Worm (Caenorhabditis elegans) whole organism, young adult: Measurements from ENCODE around the gene fbxc-26.
A peak's percentile ranks its signal among the peaks of the same experiment; 100 is the strongest.

Source experiments
- B0019.2 ChIP-seq: fragments of 200-800 bp; sonication (Bioruptor generic); conservative IDR thresholded peaks from 2 replicates; pipeline ENCODE4 v1.3.6; 2022; ENCODE audit warnings: missing genetic modification reagents, missing genetic modification characterization, missing compliant biosample characterization
- B0035.1 ChIP-seq: sonication (generic microtip); optimal IDR thresholded peaks from 2 replicates; lab custom pipeline; 2016; ENCODE audit warnings: missing genetic modification characterization, mild to moderate bottlenecking, missing compliant biosample characterization, missing genotype, missing genetic modification reagents
- C06A6.2 ChIP-seq: fragments of 200-800 bp; sonication (Bioruptor generic); conservative IDR thresholded peaks from 2 replicates; pipeline ENCODE4 v1.3.6; 2022; ENCODE audit warnings: missing genetic modification characterization, missing compliant biosample characterization
- F22D6.2 ChIP-seq: sonication (generic microtip); optimal IDR thresholded peaks from 2 replicates; lab custom pipeline; 2016; ENCODE audit warnings: mild to moderate bottlenecking, missing genetic modification characterization, missing compliant biosample characterization
- F23B12.7 ChIP-seq: sonication (generic microtip); optimal IDR thresholded peaks from 2 replicates; lab custom pipeline; 2017; ENCODE audit warnings: missing genetic modification characterization, mild to moderate bottlenecking, missing compliant biosample characterization, antibody characterized with exemption, moderate library complexity; ENCODE audit not compliant: insufficient read depth
- F49E8.2 ChIP-seq: sonication (generic microtip); optimal IDR thresholded peaks from 3 replicates; lab custom pipeline; 2017; ENCODE audit warnings: missing genetic modification characterization, mild to moderate bottlenecking, missing compliant biosample characterization, antibody characterized with exemption, moderate library complexity; ENCODE audit not compliant: insufficient read depth
- F52B5.7 ChIP-seq: sonication (generic microtip); optimal IDR thresholded peaks from 2 replicates; lab custom pipeline; 2016; ENCODE audit warnings: mild to moderate bottlenecking, missing genetic modification characterization, missing compliant biosample characterization
- F55B11.4 ChIP-seq: sonication (generic microtip); optimal IDR thresholded peaks from 2 replicates; lab custom pipeline; 2016; ENCODE audit warnings: missing compliant biosample characterization, missing genetic modification characterization, borderline replicate concordance; ENCODE audit not compliant: insufficient read depth
- Y53G8AR.9 ChIP-seq: fragments of 200-800 bp; sonication (Bioruptor generic); conservative IDR thresholded peaks from 2 replicates; pipeline ENCODE4 v1.3.6; 2022; ENCODE audit warnings: missing genetic modification reagents, missing genetic modification characterization, missing compliant biosample characterization
- Y95B8A.8 ChIP-seq: fragments of 200-800 bp; sonication (Bioruptor generic); IDR thresholded peaks from 2 replicates; pipeline ENCODE4 v1.3.6; 2022; ENCODE audit warnings: missing genetic modification reagents, missing genetic modification characterization, missing compliant biosample characterization
- akir-1 ChIP-seq: fragments of 200-800 bp; sonication (Bioruptor generic); optimal IDR thresholded peaks from 2 replicates; lab custom pipeline; 2018; ENCODE audit warnings: mild to moderate bottlenecking, missing genetic modification characterization, moderate library complexity, missing compliant biosample characterization
- aptf-2 ChIP-seq: fragments of 200-800 bp; sonication (Bioruptor generic); conservative IDR thresholded peaks from 2 replicates; pipeline ENCODE4 v1.3.6; 2022; ENCODE audit warnings: missing genetic modification reagents, missing genetic modification characterization, missing compliant biosample characterization
- athp-1 ChIP-seq: sonication (generic microtip); optimal IDR thresholded peaks from 2 replicates; lab custom pipeline; 2017; ENCODE audit warnings: mild to moderate bottlenecking, missing genetic modification characterization, missing compliant biosample characterization
- ccch-3 ChIP-seq: fragments of 200-800 bp; sonication (Bioruptor generic); optimal IDR thresholded peaks from 2 replicates; lab custom pipeline; 2018; ENCODE audit warnings: mild to moderate bottlenecking, missing genetic modification characterization, missing compliant biosample characterization
- cebp-2 ChIP-seq: fragments of 200-800 bp; sonication (Bioruptor generic); IDR thresholded peaks from 2 replicates; pipeline ENCODE4 v1.3.6; 2022; ENCODE audit warnings: missing genetic modification characterization, missing compliant biosample characterization
- dox-1 ChIP-seq: fragments of 200-800 bp; sonication (Bioruptor generic); IDR thresholded peaks from 2 replicates; pipeline ENCODE4 v1.3.6; 2022; ENCODE audit warnings: missing genetic modification reagents, missing genetic modification characterization, missing compliant biosample characterization
- egl-18 ChIP-seq: fragments of 200-800 bp; sonication (Bioruptor generic); IDR thresholded peaks from 2 replicates; pipeline ENCODE4 v1.3.6; 2022; ENCODE audit warnings: missing genetic modification reagents, missing genetic modification characterization, missing compliant biosample characterization
- egl-44 ChIP-seq: fragments of 200-800 bp; sonication (Bioruptor generic); IDR thresholded peaks from 2 replicates; pipeline ENCODE4 v1.3.6; 2022; ENCODE audit warnings: missing genetic modification reagents, missing genetic modification characterization, missing compliant biosample characterization
- egrh-3 ChIP-seq: fragments of 200-800 bp; sonication (Bioruptor generic); IDR thresholded peaks from 2 replicates; pipeline ENCODE4 v1.3.6; 2022; ENCODE audit warnings: missing genetic modification reagents, missing genetic modification characterization, missing compliant biosample characterization
- gei-17 ChIP-seq: fragments of 200-800 bp; sonication (Bioruptor generic); optimal IDR thresholded peaks from 2 replicates; lab custom pipeline; 2018; ENCODE audit warnings: mild to moderate bottlenecking, missing genetic modification characterization, missing compliant biosample characterization
- lin-35 ChIP-seq, 3 experiments: fragments of 150-350 bp in 2 of 3; sonication (generic microtip) in 1 of 3; optimal IDR thresholded peaks; 2 replicates each; lab custom pipeline; 2014 to 2018; ENCODE audit warnings: missing biosample characterization in 3 of 3, missing genetic modification characterization in 3 of 3, missing genetic modification reagents in 3 of 3
- lin-40 ChIP-seq: sonication (generic microtip); optimal IDR thresholded peaks from 2 replicates; lab custom pipeline; 2016; ENCODE audit warnings: missing genetic modification characterization, mild to moderate bottlenecking, missing compliant biosample characterization, missing genotype, missing genetic modification reagents
- lsl-1 ChIP-seq: fragments of 200-800 bp; sonication (Bioruptor generic); optimal IDR thresholded peaks from 2 replicates; lab custom pipeline; 2018; ENCODE audit warnings: mild to moderate bottlenecking, missing genetic modification characterization, moderate library complexity, missing compliant biosample characterization
- mes-4 ChIP-seq: sonication (generic microtip); optimal IDR thresholded peaks from 2 replicates; lab custom pipeline; 2016; ENCODE audit warnings: missing genotype, missing genetic modification characterization, missing compliant biosample characterization
- nhr-27 ChIP-seq: fragments of 200-800 bp; sonication (Bioruptor generic); optimal IDR thresholded peaks from 2 replicates; lab custom pipeline; 2018; ENCODE audit warnings: mild to moderate bottlenecking, missing genetic modification characterization, moderate library complexity, missing compliant biosample characterization
- nhr-80 ChIP-seq: sonication (generic microtip); optimal IDR thresholded peaks from 2 replicates; lab custom pipeline; 2016; ENCODE audit warnings: missing genetic modification characterization, missing compliant biosample characterization
- pha-4 ChIP-seq: fragments of 150-350 bp; sonication (generic microtip); optimal IDR thresholded peaks from 2 replicates; lab custom pipeline; 2014; ENCODE audit warnings: missing biosample characterization, missing genetic modification reagents, missing genetic modification characterization
- rec-8 ChIP-seq, 2 experiments: sonication (generic microtip); optimal IDR thresholded peaks; 2 replicates each; lab custom pipeline; 2016; ENCODE audit warnings: mild to moderate bottlenecking in 2 of 2, missing genetic modification characterization in 2 of 2, missing genetic modification reagents in 2 of 2, missing genotype in 2 of 2, missing biosample characterization in 1 of 2, missing compliant biosample characterization in 1 of 2, moderate library complexity in 1 of 2
- repo-1 ChIP-seq: sonication (generic microtip); optimal IDR thresholded peaks from 2 replicates; lab custom pipeline; 2017; ENCODE audit warnings: mild to moderate bottlenecking, missing genetic modification characterization, missing compliant biosample characterization
- tbp1 ChIP-seq: fragments of 200-800 bp; sonication (Bioruptor generic); optimal IDR thresholded peaks from 2 replicates; lab custom pipeline; 2018; ENCODE audit warnings: mild to moderate bottlenecking, missing genetic modification characterization, missing compliant biosample characterization
- tlf-1 ChIP-seq: fragments of 200-800 bp; sonication (Bioruptor generic); optimal IDR thresholded peaks from 2 replicates; lab custom pipeline; 2018; ENCODE audit warnings: mild to moderate bottlenecking, missing genetic modification characterization, missing compliant biosample characterization
- zfh-2 ChIP-seq: fragments of 200-800 bp; sonication (Bioruptor generic); conservative IDR thresholded peaks from 2 replicates; pipeline ENCODE4 v1.3.6; 2022; ENCODE audit warnings: missing genetic modification reagents, missing genetic modification characterization, missing compliant biosample characterization

Gene fbxc-26

ce11 chrII:1679081-1679480 is 15.3 kb downstream of the fbxc-26 start, which contains the start of gene irld-36:
Gene irld-36, plus strand, starts transcription at chrII:1679381.
- TF ChIP-seq egl-44 (GFP tag; lab: Robert Waterston, UW) (no peak), egl-18 (GFP tag; lab: Robert Waterston, UW) (no peak), B0035.1 (tag; lab: Kevin White, UChicago) (no peak), athp-1 (tag; lab: Kevin White, UChicago) (no peak)

ce11 chrII:1676088-1676487 is 18.3 kb downstream of the fbxc-26 start, which contains the start of gene fbxb-17:
Gene fbxb-17, plus strand, starts transcription at chrII:1676388.
- no peak for TF ChIP-seq zfh-2 (GFP tag; lab: Robert Waterston, UW)
- TF ChIP-seq B0035.1 (tag; lab: Kevin White, UChicago) = no peak
- TF ChIP-seq lsl-1 (GFP tag; lab: Kevin White, UChicago) = no peak
- TF ChIP-seq tlf-1 (GFP tag; lab: Kevin White, UChicago) = no peak
- no peak for TF ChIP-seq B0019.2 (GFP tag; lab: Robert Waterston, UW)
- TF ChIP-seq F49E8.2 = no peak
- no peak for TF ChIP-seq ccch-3
- TF ChIP-seq F22D6.2 = no peak
- no peak for TF ChIP-seq mes-4 (tag; lab: Kevin White, UChicago)
- no peak for TF ChIP-seq Y95B8A.8 (GFP tag; lab: Robert Waterston, UW)
- no peak for TF ChIP-seq nhr-27
- no peak for TF ChIP-seq aptf-2 (GFP tag; lab: Robert Waterston, UW)
- TF ChIP-seq Y53G8AR.9 (GFP tag; lab: Robert Waterston, UW) = no peak
- no peak for TF ChIP-seq tbp1 (GFP tag; lab: Kevin White, UChicago)
- no peak for TF ChIP-seq gei-17 (GFP tag; lab: Kevin White, UChicago)
- TF ChIP-seq dox-1 (GFP tag; lab: Robert Waterston, UW) = no peak
- TF ChIP-seq lin-35 (GFP tag; optimal IDR thresholded peaks at IDR 0.05; lab: Kevin White, UChicago) = no peak
- no peak for TF ChIP-seq akir-1
- TF ChIP-seq repo-1 (tag; lab: Kevin White, UChicago) = no peak
- no peak for TF ChIP-seq pha-4 (tag; lab: Kevin White, UChicago)
- TF ChIP-seq, all 124 proteins: peak for 0

DNA sequence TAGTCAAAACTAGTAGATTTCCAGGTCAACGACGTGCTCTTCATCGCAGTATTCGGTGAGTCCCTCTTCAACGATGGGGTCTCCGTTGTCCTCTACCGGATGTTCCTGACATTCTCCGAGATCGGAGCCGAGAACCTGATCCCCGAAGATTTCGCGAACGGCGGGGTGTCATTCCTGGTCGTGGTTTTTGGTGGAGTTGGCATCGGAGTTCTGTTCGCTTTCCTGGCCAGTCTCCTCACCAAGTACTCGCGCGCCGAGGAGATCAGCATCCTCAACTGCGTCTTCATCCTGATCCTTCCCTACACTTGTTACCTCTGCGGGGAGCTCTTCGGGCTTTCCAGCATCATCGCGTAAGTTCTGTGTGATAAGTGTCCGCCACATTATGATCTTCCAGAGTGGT is 21.8 kb downstream of the fbxc-26 start:
- TF ChIP-seq dox-1 (GFP tag; lab: Robert Waterston, UW) (no peak), zfh-2 (GFP tag; lab: Robert Waterston, UW) (peak; percentile 29; the same call in 1 of the 2 replicates)

ce11 chrII:1670985-1671384 is 23.4 kb downstream of the fbxc-26 start:
- TF ChIP-seq F23B12.7 = no peak
- no peak for TF ChIP-seq F55B11.4
- TF ChIP-seq zfh-2 (GFP tag; lab: Robert Waterston, UW) = 0 out of 2 replicates have a peak, but pooled peaks have one; percentile 33

DNA sequence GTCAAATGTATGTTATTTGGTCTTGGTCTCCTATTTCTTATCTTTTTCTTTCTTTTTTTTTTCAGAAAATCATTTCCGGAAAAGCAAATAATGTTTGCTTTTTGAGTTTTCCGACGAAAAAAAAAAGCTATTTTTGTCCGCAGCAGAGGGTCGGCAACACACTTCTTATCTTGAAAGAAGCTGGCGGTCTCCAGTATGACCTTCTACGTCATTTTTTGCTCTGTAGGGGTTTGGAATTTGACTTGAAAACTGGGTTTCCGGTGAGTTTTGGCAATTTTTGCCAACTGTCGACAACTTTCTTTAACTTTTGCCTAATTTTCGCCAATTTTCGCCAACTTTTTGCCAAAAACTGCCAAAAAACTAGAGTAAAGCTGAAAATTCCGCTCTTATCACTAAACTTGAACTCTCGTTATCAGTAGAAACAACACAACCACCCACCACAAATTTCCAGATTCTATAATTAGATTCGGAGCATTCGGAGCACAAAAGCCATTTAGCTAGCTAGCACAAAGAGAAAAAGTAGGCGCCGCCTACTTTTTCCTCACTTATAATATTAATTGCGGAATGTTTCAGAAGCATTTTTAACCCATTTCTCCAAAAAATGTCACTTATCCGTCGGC is 24.1 kb downstream of the fbxc-26 start, which contains the start of gene nhx-6:
Gene nhx-6 (plus strand): TSS at position 570 of the 620 bp plus-strand sequence.
- TF ChIP-seq cebp-2 (GFP tag; lab: Robert Waterston, UW) = no peak
- TF ChIP-seq egl-18 (GFP tag; lab: Robert Waterston, UW) = no peak
- 0 out of 2 replicates have a peak, but pooled peaks have one; percentile 17 for TF ChIP-seq dox-1 (GFP tag; lab: Robert Waterston, UW)
- peak; percentile 47 for TF ChIP-seq nhr-80 (tag; lab: Kevin White, UChicago)

- no peak for TF ChIP-seq egrh-3 (GFP tag; lab: Robert Waterston, UW)
- TF ChIP-seq rec-8 (tag; optimal IDR thresholded peaks at IDR 0.05; lab: Kevin White, UChicago) = no peak
- TF ChIP-seq C06A6.2 (GFP tag; lab: Robert Waterston, UW) = no peak
- no peak for TF ChIP-seq F52B5.7 (tag; lab: Kevin White, UChicago)
- no peak for TF ChIP-seq lin-40 (tag; lab: Kevin White, UChicago)
- no peak for TF ChIP-seq ccch-3
Measured at ce11 chrII:1668913-1669312, 25.5 kb downstream of the fbxc-26 start, which contains the start of gene srw-97. Gene srw-97, minus strand, starts transcription at chrII:1669013.
